Fruit fly (Drosophila melanogaster): ENCODE data around the gene CG6664.
A peak's percentile ranks its signal among the peaks of the same experiment; 100 is the strongest.

CG6664 gene

dm6 chr3L:16969652-16970109 lies 46.3 kb downstream of the CG6664 start, which contains the start of gene Exn:
Gene Exn (plus strand): TSS chr3L:16970013.
- no peak for TF ChIP-seq spab (GFP tag; optimal IDR thresholded peaks at IDR 0.05)
- no peak for TF ChIP-seq ss (GFP tag; optimal IDR thresholded peaks at IDR 0.05)
- TF ChIP-seq Eip93F (GFP tag; optimal IDR thresholded peaks at IDR 0.05): peak; percentile 51
- peak; percentile 61 for TF ChIP-seq CG6792 (GFP tag; optimal IDR thresholded peaks at IDR 0.05)
- TF ChIP-seq CG8119 (GFP tag; IDR thresholded peaks at IDR 0.05): peak; percentile 42; the same call in 1 of the 3 replicates
- TF ChIP-seq Ets21C (GFP tag; optimal IDR thresholded peaks at IDR 0.05): no peak
- peak; percentile 99 for TF ChIP-seq svp (GFP tag)
- no peak for TF ChIP-seq Gug (GFP tag; IDR thresholded peaks at IDR 0.05)
- TF ChIP-seq CG3032 (tag; optimal IDR thresholded peaks at IDR 0.05): no peak
- no peak for TF ChIP-seq Hr4 (GFP tag; optimal IDR thresholded peaks at IDR 0.05)
- TF ChIP-seq CG8632 (GFP tag; optimal IDR thresholded peaks at IDR 0.05): peak; percentile 35
- TF ChIP-seq CG6163 (GFP tag; IDR thresholded peaks at IDR 0.05): peak; percentile 71; the same call in 2 of the 3 replicates
- no peak for TF ChIP-seq salr (GFP tag; optimal IDR thresholded peaks at IDR 0.05)
- TF ChIP-seq CG15336 (GFP tag; IDR thresholded peaks at IDR 0.05): peak; percentile 35; the same call in 1 of the 2 replicates
- no peak for TF ChIP-seq CG3919 (GFP tag; optimal IDR thresholded peaks at IDR 0.05)
- no peak for TF ChIP-seq Sox14 (GFP tag; optimal IDR thresholded peaks at IDR 0.05)
- TF ChIP-seq Hr39 (GFP tag; optimal IDR thresholded peaks at IDR 0.05): no peak
- TF ChIP-seq esn (GFP tag; optimal IDR thresholded peaks at IDR 0.05): peak; percentile 45
- TF ChIP-seq CG7368 (GFP tag; optimal IDR thresholded peaks at IDR 0.05): peak; percentile 55
- peak; percentile 78 for TF ChIP-seq fkh (GFP tag; optimal IDR thresholded peaks at IDR 0.05)
- peak; percentile 17 for TF ChIP-seq CG11762 (GFP tag; optimal IDR thresholded peaks at IDR 0.05; ENCODE audit: insufficient read depth)
- no peak for TF ChIP-seq CG34406 (GFP tag; optimal IDR thresholded peaks at IDR 0.05)
- TF ChIP-seq OdsH (GFP tag; optimal IDR thresholded peaks at IDR 0.05): no peak
- peak; percentile 66 for TF ChIP-seq CG6854 (GFP tag; optimal IDR thresholded peaks at IDR 0.05)
- TF ChIP-seq vri (GFP tag; optimal IDR thresholded peaks at IDR 0.05): peak; percentile 59
- peak; percentile 16 for TF ChIP-seq dsx (GFP tag; optimal IDR thresholded peaks at IDR 0.05; ENCODE audit: poor library complexity, severe bottlenecking)
- peak; percentile 13 for TF ChIP-seq CG8319 (GFP tag; optimal IDR thresholded peaks at IDR 0.05)
- no peak for TF ChIP-seq dac (GFP tag; optimal IDR thresholded peaks at IDR 0.05)
- peak; percentile 9 for TF ChIP-seq CG6808 (GFP tag; optimal IDR thresholded peaks at IDR 0.05)
- TF ChIP-seq net (GFP tag; optimal IDR thresholded peaks at IDR 0.05): peak; percentile 58
- TF ChIP-seq CG1621 (tag; optimal IDR thresholded peaks at IDR 0.05): peak; percentile 96
- TF ChIP-seq CG31627 (GFP tag; optimal IDR thresholded peaks at IDR 0.05): no peak
- TF ChIP-seq Eip78C (GFP tag): peak; percentile 85
- TF ChIP-seq CG16779 (tag; optimal IDR thresholded peaks at IDR 0.05): no peak

Data from whole organism, prepupa.